Worm (Caenorhabditis elegans): ENCODE measurements around the gene ZK262.19.

The ZK262.19 gene

ce11 chrV:18425544-18425943 lies at the start of gene ZK262.19:
TSS of gene ZK262.19 (minus strand) at chrV:18425644.
- no peak for TF ChIP-seq lin-13 (GFP tag; optimal IDR thresholded peaks at IDR 0.05)
- no peak for TF ChIP-seq mdl-1 (tag; optimal IDR thresholded peaks at IDR 0.05)
- no peak for TF ChIP-seq gmeb-1 (tag; optimal IDR thresholded peaks at IDR 0.05)
- TF ChIP-seq R02D3.7 (tag; optimal IDR thresholded peaks at IDR 0.05): no peak
- TF ChIP-seq nhr-12 (tag; optimal IDR thresholded peaks at IDR 0.05): no peak
- no peak for TF ChIP-seq C34F6.9 (tag; optimal IDR thresholded peaks at IDR 0.05)
- TF ChIP-seq ztf-11 (tag; optimal IDR thresholded peaks at IDR 0.05): no peak
- no peak for TF ChIP-seq F13H6.1 (tag; optimal IDR thresholded peaks at IDR 0.05)
- no peak for TF ChIP-seq zag-1 (tag; optimal IDR thresholded peaks at IDR 0.05)
- no peak for TF ChIP-seq unc-62 (GFP tag; optimal IDR thresholded peaks at IDR 0.05)

- TF ChIP-seq crh-2 (tag; optimal IDR thresholded peaks at IDR 0.05): no peak
- TF ChIP-seq ceh-82 (tag; optimal IDR thresholded peaks at IDR 0.05): no peak
- TF ChIP-seq elt-1 (tag; optimal IDR thresholded peaks at IDR 0.05): no peak
- no peak for TF ChIP-seq ztf-11 (tag; optimal IDR thresholded peaks at IDR 0.05)
- TF ChIP-seq lin-11 (tag; optimal IDR thresholded peaks at IDR 0.05): no peak
- no peak for TF ChIP-seq alr-1 (tag; optimal IDR thresholded peaks at IDR 0.05)
- TF ChIP-seq ama-1 (optimal IDR thresholded peaks at IDR 0.05): no peak
- no peak for TF ChIP-seq ZK546.5 (tag; optimal IDR thresholded peaks at IDR 0.05)
- no peak for TF ChIP-seq fos-1 (tag; optimal IDR thresholded peaks at IDR 0.05)
- no peak for TF ChIP-seq lsy-2 (tag; optimal IDR thresholded peaks at IDR 0.05)
- no peak for TF ChIP-seq Y55F3AM.14 (GFP tag; optimal IDR thresholded peaks at IDR 0.05)
- no peak for TF ChIP-seq R02D3.7 (tag; optimal IDR thresholded peaks at IDR 0.05)
- no peak for TF ChIP-seq mab-5 (tag; optimal IDR thresholded peaks at IDR 0.05)
- TF ChIP-seq aly-2 (tag; optimal IDR thresholded peaks at IDR 0.05): no peak
- TF ChIP-seq lin-13 (GFP tag; optimal IDR thresholded peaks at IDR 0.05): no peak
- TF ChIP-seq blmp-1 (tag; optimal IDR thresholded peaks at IDR 0.05; ENCODE audit: insufficient read depth): no peak
- TF ChIP-seq mbf-1 (tag; optimal IDR thresholded peaks at IDR 0.05): no peak
- TF ChIP-seq lin-39 (tag; optimal IDR thresholded peaks at IDR 0.05): no peak
- no peak for TF ChIP-seq ztf-4 (tag; optimal IDR thresholded peaks at IDR 0.05)
- TF ChIP-seq sma-3 (GFP tag; optimal IDR thresholded peaks at IDR 0.05): no peak
Measured at ce11 chrV:18474223-18474622, 48.8 kb upstream of the ZK262.19 start, which contains the start of gene srh-181. TSS of gene srh-181 (plus strand) at chrV:18474523.

ce11 chrV:18473415-18473814 lies 48.0 kb upstream of the ZK262.19 start, which contains the start of gene srh-182:
TSS of gene srh-182 (minus strand) at chrV:18473515.
- no peak for TF ChIP-seq elt-1 (tag; optimal IDR thresholded peaks at IDR 0.05)
- TF ChIP-seq ztf-4 (tag; optimal IDR thresholded peaks at IDR 0.05): no peak
- TF ChIP-seq nhr-25 (tag; optimal IDR thresholded peaks at IDR 0.05): no peak
- no peak for TF ChIP-seq peb-1 (tag; optimal IDR thresholded peaks at IDR 0.05)
- TF ChIP-seq ztf-1 (GFP tag; conservative IDR thresholded peaks at IDR 0.05): no peak
- no peak for TF ChIP-seq ceh-82 (tag; optimal IDR thresholded peaks at IDR 0.05)
- no peak for TF ChIP-seq R02D3.7 (tag; optimal IDR thresholded peaks at IDR 0.05)
- no peak for TF ChIP-seq sem-4 (tag; optimal IDR thresholded peaks at IDR 0.05)
- TF ChIP-seq nhr-11 (tag; optimal IDR thresholded peaks at IDR 0.05): no peak
- TF ChIP-seq egl-27 (tag; optimal IDR thresholded peaks at IDR 0.05): no peak
- TF ChIP-seq unc-55 (GFP tag; optimal IDR thresholded peaks at IDR 0.05): no peak
- no peak for TF ChIP-seq crh-2 (tag; optimal IDR thresholded peaks at IDR 0.05)
- no peak for TF ChIP-seq zag-1 (tag; optimal IDR thresholded peaks at IDR 0.05)

DNA sequence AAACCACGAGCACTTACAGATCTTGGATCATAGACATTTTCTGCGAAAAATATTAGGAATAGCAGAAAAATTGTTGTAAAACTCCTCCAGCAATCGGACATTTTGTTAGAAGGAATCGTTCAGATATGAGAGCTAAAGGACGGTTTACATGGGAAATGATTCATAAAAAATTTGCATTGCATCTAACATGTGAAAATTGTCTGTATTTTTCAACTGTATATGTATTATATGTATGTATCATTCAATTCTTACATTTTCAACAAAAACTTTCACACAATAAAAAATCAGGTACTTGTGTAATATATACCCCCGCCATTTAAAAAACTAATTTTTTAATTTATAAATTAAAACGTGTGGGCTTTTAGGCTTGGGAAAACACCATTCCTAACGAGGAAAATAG lies 42.7 kb upstream of the ZK262.19 start, which contains the start of gene ZK228.13:
ZK228.13 (minus strand) TSS at position 101 of the 400 bp plus-strand sequence.
- no peak for TF ChIP-seq ZK546.5 (tag; optimal IDR thresholded peaks at IDR 0.05)

DNA sequence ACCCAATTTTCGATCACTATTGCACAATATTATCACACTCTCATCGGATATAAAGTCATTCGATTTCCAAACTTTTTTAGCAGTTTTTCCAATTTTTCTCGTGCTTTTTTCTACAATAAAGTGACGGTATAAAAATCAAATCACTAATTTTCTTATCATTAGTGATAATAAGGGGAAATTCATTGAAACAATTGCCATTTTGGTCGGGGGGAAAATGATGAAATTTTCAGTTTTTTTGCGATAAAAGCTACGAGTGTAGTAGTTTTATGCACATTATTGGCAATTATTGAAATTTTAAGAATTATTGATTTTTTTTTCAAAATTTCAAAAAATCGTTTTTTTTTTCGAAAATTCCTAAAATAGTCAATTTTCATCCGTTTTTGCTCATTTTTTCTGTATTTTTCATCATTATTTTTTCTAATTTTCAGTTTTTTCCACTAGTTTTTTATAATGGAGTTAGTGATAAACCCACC lies 37.0 kb upstream of the ZK262.19 start, which contains the start of gene ZK228.4:
ZK228.4 (plus strand) TSS at position 423 of the 473 bp plus-strand sequence.
- TF ChIP-seq mdl-1 (tag; optimal IDR thresholded peaks at IDR 0.05) (no peak), mab-5 (tag; optimal IDR thresholded peaks at IDR 0.05) (no peak), gmeb-1 (tag; optimal IDR thresholded peaks at IDR 0.05) (peak; percentile 9), sem-4 (tag; optimal IDR thresholded peaks at IDR 0.05) (no peak), R02D3.7 (tag; optimal IDR thresholded peaks at IDR 0.05) (no peak), fos-1 (tag; optimal IDR thresholded peaks at IDR 0.05) (peak; percentile 63)
